Fruit fly (Drosophila melanogaster): ENCODE measurements around the gene BBIP1.

DNA sequence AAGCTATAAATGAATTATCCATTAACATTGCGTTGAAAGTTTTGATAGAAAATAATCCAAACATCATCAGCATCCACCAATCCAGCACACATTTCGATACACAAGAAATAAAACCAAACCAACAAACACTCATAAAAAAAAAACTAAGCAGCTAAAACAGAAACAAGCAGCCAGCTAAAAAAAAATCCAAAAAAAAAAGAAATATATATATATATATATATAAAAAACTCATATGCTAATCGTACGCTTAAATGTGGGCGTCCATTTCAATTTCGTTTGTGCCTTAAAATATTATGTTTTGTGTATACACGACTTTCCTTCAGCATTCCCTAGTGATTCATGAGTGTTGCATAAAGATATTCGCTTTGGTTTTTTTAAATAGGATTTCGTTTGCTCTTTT, 37.8 kb downstream of the BBIP1 start:
- TF ChIP-seq Sp1 (GFP tag; optimal IDR thresholded peaks at IDR 0.05) (no peak), HLH106 (tag; optimal IDR thresholded peaks at IDR 0.05) (no peak), psq (GFP tag; optimal IDR thresholded peaks at IDR 0.05) (no peak), fru (GFP tag; optimal IDR thresholded peaks at IDR 0.05) (no peak), Abd-B (GFP tag; optimal IDR thresholded peaks at IDR 0.05) (no peak), br (GFP tag; optimal IDR thresholded peaks at IDR 0.05) (no peak), Dif (GFP tag; optimal IDR thresholded peaks at IDR 0.05; ENCODE audit: partially characterized antibody) (no peak), ey (GFP tag; optimal IDR thresholded peaks at IDR 0.05) (no peak), Mio (GFP tag; optimal IDR thresholded peaks at IDR 0.05) (no peak)

Data from whole organism, wandering third instar larva.